Worm (Caenorhabditis elegans): ENCODE results near the gene F35C11.2.

DNA sequence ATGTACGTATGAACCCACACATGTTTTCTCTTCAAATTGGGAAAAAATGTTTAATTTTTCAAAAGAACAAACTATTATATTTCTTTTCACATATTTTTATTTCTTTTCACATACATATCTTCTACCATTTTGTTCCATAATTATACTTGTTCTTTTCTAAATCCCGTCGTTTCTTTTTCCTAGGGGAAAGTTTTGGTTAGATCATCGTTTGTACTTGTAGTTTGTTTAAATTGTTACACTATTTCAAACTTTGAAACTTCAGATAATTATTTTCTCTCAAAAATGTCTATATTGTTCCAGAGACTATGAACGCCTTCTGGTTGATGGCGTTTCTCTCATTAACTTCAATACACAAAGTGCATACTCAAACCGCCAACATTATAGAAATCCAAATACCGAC is 7.4 kb upstream of the F35C11.2 start, which contains the start of gene F35C11.7:
- TF ChIP-seq ama-1 (optimal IDR thresholded peaks at IDR 0.05), result no peak
- TF ChIP-seq ama-1 (GFP tag; optimal IDR thresholded peaks at IDR 0.05), result no peak
- TF ChIP-seq dox-1 (GFP tag; IDR thresholded peaks at IDR 0.05), result no peak
- TF ChIP-seq pha-4 (tag; optimal IDR thresholded peaks at IDR 0.05), result no peak
- TF ChIP-seq mel-28 (tag; optimal IDR thresholded peaks at IDR 0.05; ENCODE audit: borderline replicate concordance), result no peak
- TF ChIP-seq hlh-26 (GFP tag; conservative IDR thresholded peaks at IDR 0.05), result no peak
- TF ChIP-seq unc-62 (GFP tag; optimal IDR thresholded peaks at IDR 0.05), result no peak
- no peak for TF ChIP-seq F22D6.2 (tag; optimal IDR thresholded peaks at IDR 0.05)
- TF ChIP-seq rpc-1 (optimal IDR thresholded peaks at IDR 0.05), result no peak
- TF ChIP-seq rpc-1 (tag; optimal IDR thresholded peaks at IDR 0.05), result no peak

Measured in whole organism, young adult.